Fruit fly (Drosophila melanogaster) whole organism, embryonic: ENCODE results near the gene Cdc42.

ENCODE experiments used
- Asciz ChIP-seq: fragments of 200-800 bp; sonication (Bioruptor generic); optimal IDR thresholded peaks from 2 replicates; lab custom pipeline; 2017; ENCODE audit warnings: missing biosample characterization, mild to moderate bottlenecking, missing genetic modification characterization, missing genetic modification reagents
- Atf-2 ChIP-seq: fragments of 200-800 bp; sonication (Bioruptor generic); optimal IDR thresholded peaks from 2 replicates; lab custom pipeline; 2016; ENCODE audit warnings: missing biosample characterization, missing genetic modification characterization
- BEAF-32 ChIP-seq: fragments of 200-800 bp; sonication (Bioruptor generic); optimal IDR thresholded peaks from 3 replicates; lab custom pipeline; 2017; ENCODE audit warnings: missing biosample characterization, missing genetic modification characterization, mild to moderate bottlenecking, moderate library complexity, missing genetic modification reagents
- CG10209 ChIP-seq: fragments of 200-800 bp; sonication (Bioruptor generic); optimal IDR thresholded peaks from 3 replicates; lab custom pipeline; 2017; ENCODE audit warnings: missing biosample characterization, mild to moderate bottlenecking, missing genetic modification characterization, missing genetic modification reagents
- CG10267 ChIP-seq: fragments of 200-800 bp; sonication (Bioruptor generic); optimal IDR thresholded peaks from 2 replicates; lab custom pipeline; 2018; ENCODE audit warnings: missing biosample characterization, mild to moderate bottlenecking, missing genetic modification characterization, moderate library complexity
- CG11247 ChIP-seq: fragments of 200-800 bp; sonication (Bioruptor generic); IDR thresholded peaks from 2 replicates; pipeline ENCODE4 v1.3.6; 2022; ENCODE audit warnings: missing biosample characterization, missing genetic modification characterization
- CG12219 ChIP-seq: fragments of 200-800 bp; sonication (Bioruptor generic); optimal IDR thresholded peaks from 3 replicates; lab custom pipeline; 2018; ENCODE audit warnings: missing biosample characterization, mild to moderate bottlenecking, missing genetic modification characterization
- CG12659 ChIP-seq: fragments of 200-800 bp; sonication (Bioruptor generic); optimal IDR thresholded peaks from 3 replicates; lab custom pipeline; 2017; ENCODE audit warnings: mild to moderate bottlenecking, missing biosample characterization, missing genetic modification reagents, missing genetic modification characterization
- CG12769 ChIP-seq: fragments of 200-800 bp; sonication (Bioruptor generic); optimal IDR thresholded peaks from 2 replicates; lab custom pipeline; 2019; ENCODE audit warnings: missing biosample characterization, mild to moderate bottlenecking, missing genetic modification characterization, moderate library complexity
- CG13287 ChIP-seq: fragments of 200-800 bp; sonication (Bioruptor generic); IDR thresholded peaks from 2 replicates; pipeline ENCODE4 v1.3.6; 2022; ENCODE audit warnings: missing biosample characterization, missing genetic modification characterization; ENCODE audit not compliant: partially characterized antibody
- CG13775 ChIP-seq: fragments of 200-800 bp; sonication (Bioruptor generic); optimal IDR thresholded peaks from 3 replicates; lab custom pipeline; 2017; ENCODE audit warnings: missing biosample characterization, mild to moderate bottlenecking, missing genetic modification characterization
- CG18599 ChIP-seq: fragments of 200-800 bp; sonication (Bioruptor generic); optimal IDR thresholded peaks from 3 replicates; lab custom pipeline; 2017; ENCODE audit warnings: missing biosample characterization, missing genetic modification characterization, mild to moderate bottlenecking, moderate library complexity, missing genetic modification reagents
- CG2129 ChIP-seq: fragments of 200-800 bp; sonication (Bioruptor generic); IDR thresholded peaks from 2 replicates; pipeline ENCODE4 v1.3.6; 2022; ENCODE audit warnings: missing biosample characterization, missing genetic modification characterization; ENCODE audit not compliant: partially characterized antibody
- CG2199 ChIP-seq: fragments of 200-800 bp; sonication (Bioruptor generic); IDR thresholded peaks from 3 replicates; pipeline ENCODE4 v1.3.6; 2022; ENCODE audit warnings: missing biosample characterization, missing genetic modification characterization
- CG2678 ChIP-seq: fragments of 200-800 bp; sonication (Bioruptor generic); optimal IDR thresholded peaks from 3 replicates; lab custom pipeline; 2019; ENCODE audit warnings: missing biosample characterization, mild to moderate bottlenecking, missing genetic modification characterization, moderate library complexity
- CG30020 ChIP-seq: fragments of 200-800 bp; optimal IDR thresholded peaks from 2 replicates; lab custom pipeline; 2019; ENCODE audit warnings: missing biosample characterization, mild to moderate bottlenecking, missing genetic modification characterization, moderate library complexity
- CG34224 ChIP-seq: fragments of 200-800 bp; sonication (Bioruptor generic); IDR thresholded peaks from 3 replicates; pipeline ENCODE4 v1.3.6; 2022; ENCODE audit warnings: missing biosample characterization, missing genetic modification characterization; ENCODE audit not compliant: partially characterized antibody
- CG34376 ChIP-seq: fragments of 200-800 bp; sonication (Bioruptor generic); optimal IDR thresholded peaks from 2 replicates; lab custom pipeline; 2018; ENCODE audit warnings: missing biosample characterization, mild to moderate bottlenecking, missing genetic modification characterization
- CG4424 ChIP-seq: fragments of 200-800 bp; sonication (Bioruptor generic); optimal IDR thresholded peaks from 3 replicates; lab custom pipeline; 2016; ENCODE audit warnings: missing biosample characterization, missing genetic modification characterization
- CG4730 ChIP-seq: fragments of 200-800 bp; sonication (Bioruptor generic); IDR thresholded peaks from 2 replicates; pipeline ENCODE4 v1.3.6; 2022; ENCODE audit warnings: missing biosample characterization, missing genetic modification characterization
- CG5180 ChIP-seq: fragments of 200-800 bp; sonication (Bioruptor generic); optimal IDR thresholded peaks from 3 replicates; lab custom pipeline; 2017; ENCODE audit warnings: missing biosample characterization, missing genetic modification characterization, mild to moderate bottlenecking, moderate library complexity, missing genetic modification reagents
- CG6654 ChIP-seq: fragments of 200-800 bp; sonication (Bioruptor generic); optimal IDR thresholded peaks from 2 replicates; lab custom pipeline; 2017; ENCODE audit warnings: missing biosample characterization, mild to moderate bottlenecking, missing genetic modification characterization
- CG6854 ChIP-seq: fragments of 200-800 bp; sonication (Bioruptor generic); optimal IDR thresholded peaks from 3 replicates; lab custom pipeline; 2017; ENCODE audit warnings: missing biosample characterization, mild to moderate bottlenecking, missing genetic modification characterization
- CG7745 ChIP-seq: fragments of 200-800 bp; sonication (Bioruptor generic); optimal IDR thresholded peaks from 2 replicates; lab custom pipeline; 2018; ENCODE audit warnings: missing biosample characterization, mild to moderate bottlenecking, missing genetic modification characterization, moderate library complexity
- CTCF ChIP-seq: fragments of 200-800 bp; sonication (Bioruptor generic); optimal IDR thresholded peaks from 2 replicates; lab custom pipeline; 2017; ENCODE audit warnings: missing biosample characterization, mild to moderate bottlenecking, missing genetic modification characterization, moderate library complexity
- Doc3 ChIP-seq: fragments of 200-800 bp; sonication (Bioruptor generic); IDR thresholded peaks from 3 replicates; pipeline ENCODE4 v1.3.6; 2022; ENCODE audit warnings: missing biosample characterization, missing genetic modification characterization; ENCODE audit not compliant: partially characterized antibody
- Drgx ChIP-seq: fragments of 200-800 bp; sonication (Bioruptor generic); IDR thresholded peaks from 2 replicates; pipeline ENCODE4 v1.3.6; 2022; ENCODE audit warnings: missing biosample characterization, missing genetic modification characterization
- Eip74EF ChIP-seq, 2 experiments: fragments of 200-800 bp in 1 of 2; fragments of >200 bp in 1 of 2; sonication (Bioruptor generic) in 1 of 2; optimal IDR thresholded peaks; 2 replicates each; lab custom pipeline; 2017 to 2019; ENCODE audit warnings: missing biosample characterization in 2 of 2, missing genetic modification characterization in 2 of 2, mild to moderate bottlenecking in 1 of 2, moderate library complexity in 1 of 2
- Jarid2 ChIP-seq: fragments of 200-800 bp; sonication (Bioruptor generic); optimal IDR thresholded peaks from 3 replicates; lab custom pipeline; 2017; ENCODE audit warnings: mild to moderate bottlenecking, missing biosample characterization, missing genetic modification reagents, missing genetic modification characterization
- TFAM ChIP-seq: fragments of 200-800 bp; sonication (Bioruptor generic); optimal IDR thresholded peaks from 2 replicates; lab custom pipeline; 2017; ENCODE audit warnings: missing biosample characterization, missing genetic modification characterization, inconsistent platforms
- Taf1 ChIP-seq: fragments of 200-800 bp; sonication (Bioruptor generic); IDR thresholded peaks from 2 replicates; pipeline ENCODE4 v1.3.6; 2022; ENCODE audit warnings: missing biosample characterization, missing genetic modification characterization
- al ChIP-seq: fragments of 200-800 bp; sonication (Bioruptor generic); IDR thresholded peaks from 2 replicates; pipeline ENCODE4 v1.3.6; 2022; ENCODE audit warnings: missing biosample characterization, missing genetic modification characterization
- ap ChIP-seq: fragments of 200-800 bp; sonication (Bioruptor generic); IDR thresholded peaks from 2 replicates; pipeline ENCODE4 v1.3.6; 2022; ENCODE audit warnings: missing biosample characterization, missing genetic modification characterization
- az2 ChIP-seq: fragments of 200-800 bp; sonication (Bioruptor generic); optimal IDR thresholded peaks from 3 replicates; lab custom pipeline; 2016; ENCODE audit warnings: missing biosample characterization, missing genetic modification characterization
- bsh ChIP-seq, 2 experiments: fragments of 200-800 bp; sonication (Bioruptor generic); optimal IDR thresholded peaks; 2 replicates each; lab custom pipeline; 2017 to 2018; ENCODE audit warnings: mild to moderate bottlenecking in 2 of 2, missing biosample characterization in 2 of 2, missing genetic modification characterization in 2 of 2, moderate library complexity in 1 of 2
- fru ChIP-seq: fragments of >200 bp; optimal IDR thresholded peaks from 2 replicates; lab custom pipeline; 2017
- gce ChIP-seq: fragments of 200-800 bp; sonication (Bioruptor generic); IDR thresholded peaks from 3 replicates; pipeline ENCODE4 v1.3.6; 2022; ENCODE audit warnings: missing biosample characterization, missing genetic modification characterization
- grn ChIP-seq: fragments of 200-800 bp; sonication (Bioruptor generic); optimal IDR thresholded peaks from 3 replicates; lab custom pipeline; 2017; ENCODE audit warnings: missing biosample characterization, missing genetic modification characterization
- jumu ChIP-seq: fragments of 200-800 bp; sonication (Bioruptor generic); optimal IDR thresholded peaks from 3 replicates; lab custom pipeline; 2016; ENCODE audit warnings: missing biosample characterization, missing genetic modification characterization
- luna ChIP-seq: fragments of 200-800 bp; sonication (Bioruptor generic); optimal IDR thresholded peaks from 2 replicates; lab custom pipeline; 2016; ENCODE audit warnings: missing biosample characterization, missing genetic modification characterization
- mam ChIP-seq: fragments of 200-800 bp; sonication (Bioruptor generic); optimal IDR thresholded peaks from 3 replicates; lab custom pipeline; 2016; ENCODE audit warnings: missing biosample characterization, missing genetic modification characterization
- mirr ChIP-seq: fragments of 200-800 bp; sonication (Bioruptor generic); optimal IDR thresholded peaks from 3 replicates; lab custom pipeline; 2018; ENCODE audit warnings: missing biosample characterization, mild to moderate bottlenecking, missing genetic modification characterization
- onecut ChIP-seq: fragments of 200-800 bp; sonication (Bioruptor generic); IDR thresholded peaks from 2 replicates; pipeline ENCODE4 v1.3.6; 2022; ENCODE audit warnings: missing biosample characterization, missing genetic modification characterization
- pnt ChIP-seq: fragments of 200-800 bp; sonication (Bioruptor generic); optimal IDR thresholded peaks from 3 replicates; lab custom pipeline; 2016; ENCODE audit warnings: missing biosample characterization, missing genetic modification characterization
- pros ChIP-seq: fragments of 200-800 bp; sonication (Bioruptor generic); optimal IDR thresholded peaks from 3 replicates; lab custom pipeline; 2019; ENCODE audit warnings: missing biosample characterization, mild to moderate bottlenecking, missing genetic modification characterization, moderate library complexity
- rib ChIP-seq: fragments of 200-800 bp; sonication (Bioruptor generic); IDR thresholded peaks from 2 replicates; pipeline ENCODE4 v1.3.6; 2022; ENCODE audit warnings: missing biosample characterization, missing genetic modification characterization
- salm ChIP-seq: fragments of 200-800 bp; sonication (Bioruptor generic); optimal IDR thresholded peaks from 2 replicates; lab custom pipeline; 2018; ENCODE audit warnings: missing biosample characterization, mild to moderate bottlenecking, missing genetic modification characterization
- sens ChIP-seq: fragments of 200-800 bp; sonication (Bioruptor generic); peaks from one replicate; lab custom pipeline; 2016; ENCODE audit warnings: missing biosample characterization, missing genetic modification characterization
- unc-4 ChIP-seq: fragments of 200-800 bp; sonication (Bioruptor generic); IDR thresholded peaks from 2 replicates; pipeline ENCODE4 v1.3.6; 2022; ENCODE audit warnings: missing biosample characterization, missing genetic modification characterization; ENCODE audit not compliant: partially characterized antibody
- vnd ChIP-seq: fragments of 200-800 bp; sonication (Bioruptor generic); IDR thresholded peaks from 3 replicates; pipeline ENCODE4 v1.3.6; 2022; ENCODE audit warnings: missing biosample characterization, missing genetic modification characterization; ENCODE audit not compliant: partially characterized antibody

Gene Cdc42

DNA sequence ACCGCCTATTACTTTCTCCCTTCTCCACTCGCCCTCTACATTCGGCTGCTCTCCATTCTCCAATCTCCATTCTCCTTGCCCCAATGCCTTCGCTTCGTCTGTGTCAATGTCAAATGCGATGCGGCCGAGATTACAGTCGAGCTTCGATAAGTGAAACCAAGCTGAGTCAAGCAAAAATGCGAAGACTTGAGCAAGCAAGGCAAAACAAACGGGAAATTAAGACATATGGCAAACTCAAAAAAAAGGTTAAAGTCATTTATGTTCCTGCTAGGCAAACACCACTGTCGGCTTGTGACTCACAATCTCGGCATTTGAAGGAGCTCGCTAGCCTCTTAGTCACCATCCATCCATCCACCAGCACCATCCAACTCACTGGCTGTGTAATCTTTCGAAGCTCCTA, 28.5 kb upstream of the Cdc42 start (continued):
- TF ChIP-seq CG18599, result peak; percentile 95
- TF ChIP-seq CG13287 (GFP tag; lab: Robert Waterston, UW), result no peak
- TF ChIP-seq CG34376 (GFP tag; lab: Kevin White, UChicago), result peak; percentile 93
- TF ChIP-seq CG6854, result peak; percentile 79
- TF ChIP-seq mam (GFP tag; lab: Kevin White, UChicago), result peak; percentile 99
- peak; percentile 99 for TF ChIP-seq pnt (GFP tag; lab: Kevin White, UChicago)
- peak; percentile 100 for TF ChIP-seq sens (GFP tag; lab: Kevin White, UChicago)
- peak; percentile 87 for TF ChIP-seq Taf1 (GFP tag; lab: Robert Waterston, UW)
- TF ChIP-seq Drgx (GFP tag; lab: Robert Waterston, UW), result peak; percentile 96
- peak; percentile 98 for TF ChIP-seq CG12769 (tag; lab: Kevin White, UChicago)
- peak; percentile 56 for TF ChIP-seq CTCF (GFP tag; lab: Kevin White, UChicago)
- peak; percentile 86 for TF ChIP-seq mirr (GFP tag; lab: Kevin White, UChicago)
- TF ChIP-seq CG4424 (GFP tag; lab: Kevin White, UChicago), result peak; percentile 94
- no peak for TF ChIP-seq CG34224 (GFP tag; lab: Robert Waterston, UW)
- TF ChIP-seq Jarid2 (GFP tag; lab: Kevin White, UChicago), result peak; percentile 54
- peak; percentile 84 for TF ChIP-seq al (GFP tag; lab: Robert Waterston, UW)
- TF ChIP-seq Atf-2 (GFP tag; lab: Kevin White, UChicago), result peak; percentile 97
- peak; percentile 93 for TF ChIP-seq CG13775 (GFP tag; lab: Kevin White, UChicago)
- TF ChIP-seq salm (tag; lab: Kevin White, UChicago), result peak; percentile 94
- peak; percentile 93 for TF ChIP-seq CG10209 (GFP tag; lab: Kevin White, UChicago)
- TF ChIP-seq CG10267 (tag; lab: Kevin White, UChicago), result peak; percentile 87
- TF ChIP-seq jumu (GFP tag; lab: Kevin White, UChicago), result peak; percentile 98
- peak; percentile 18 for TF ChIP-seq BEAF-32
- TF ChIP-seq CG2678, result peak; percentile 95
- peak; percentile 78 for TF ChIP-seq CG6654 (GFP tag; lab: Kevin White, UChicago)
- peak; percentile 96 for TF ChIP-seq CG12659 (GFP tag; lab: Kevin White, UChicago)
- TF ChIP-seq luna (GFP tag; lab: Kevin White, UChicago), result peak; percentile 92
- TF ChIP-seq grn (GFP tag; lab: Kevin White, UChicago), result peak; percentile 87
- TF ChIP-seq pros, result peak; percentile 99
- peak; percentile 98 for TF ChIP-seq az2 (GFP tag; lab: Kevin White, UChicago)
- TF ChIP-seq bsh (GFP tag; optimal IDR thresholded peaks at IDR 0.05; lab: Kevin White, UChicago), result peak; percentile 97 to 98
- peak; percentile 93 for TF ChIP-seq CG11247 (GFP tag; lab: Robert Waterston, UW)
- peak; percentile 88; the same call in 2 of the 3 replicates for TF ChIP-seq CG2199 (GFP tag; lab: Robert Waterston, UW)
- TF ChIP-seq onecut (GFP tag; lab: Robert Waterston, UW), result peak; percentile 96
- peak; percentile 77 for TF ChIP-seq Asciz (GFP tag; lab: Kevin White, UChicago)
- TF ChIP-seq vnd, result no peak
- TF ChIP-seq rib (GFP tag; lab: Robert Waterston, UW), result peak; percentile 87
- peak; percentile 81 for TF ChIP-seq CG30020 (tag; lab: Kevin White, UChicago)
- TF ChIP-seq gce (GFP tag; lab: Robert Waterston, UW), result peak; percentile 89
- peak in 1 of 2 experiments; percentile 91 for TF ChIP-seq Eip74EF (GFP tag; optimal IDR thresholded peaks at IDR 0.05; lab: Kevin White, UChicago)
- TF ChIP-seq CG5180, result peak; percentile 74
- peak; percentile 15 for TF ChIP-seq CG7745 (tag; lab: Kevin White, UChicago)
- TF ChIP-seq Doc3 (GFP tag; lab: Robert Waterston, UW), result no peak
- TF ChIP-seq fru (lab: Kevin White, UChicago), result no peak
- peak; percentile 90 for TF ChIP-seq CG4730 (GFP tag; lab: Robert Waterston, UW)
- no peak for TF ChIP-seq CG2129 (GFP tag; lab: Robert Waterston, UW)
- peak; percentile 97 for TF ChIP-seq CG12219 (GFP tag; lab: Kevin White, UChicago)
- peak; percentile 62 for TF ChIP-seq TFAM
- peak; percentile 91 for TF ChIP-seq ap
- TF ChIP-seq unc-4 (GFP tag; lab: Robert Waterston, UW), result no peak
